Worm (Caenorhabditis elegans) whole organism, mixed stage, embryonic: ENCODE data around the gene R09E10.5.

Experiments
- M03D4.4 ChIP-seq: sonication (generic microtip); optimal IDR thresholded peaks from 2 replicates; lab custom pipeline; 2017; ENCODE audit warnings: mild to moderate bottlenecking, missing genetic modification characterization, missing compliant biosample characterization
- bed-3 ChIP-seq: fragments of 200-800 bp; sonication (Bioruptor generic); optimal IDR thresholded peaks from 3 replicates; lab custom pipeline; 2018; ENCODE audit warnings: mild to moderate bottlenecking, missing genetic modification characterization, moderate library complexity, missing compliant biosample characterization
- blmp-1 ChIP-seq: fragments of 150-350 bp; optimal IDR thresholded peaks from 2 replicates; lab custom pipeline; 2014; ENCODE audit warnings: missing biosample characterization, missing genetic modification characterization
- ceh-39 ChIP-seq: fragments of 150-350 bp; optimal IDR thresholded peaks from 2 replicates; lab custom pipeline; 2014; ENCODE audit warnings: missing biosample characterization, missing genetic modification characterization
- ceh-43 ChIP-seq: fragments of 200-800 bp; sonication (Bioruptor generic); optimal IDR thresholded peaks from 2 replicates; lab custom pipeline; 2018; ENCODE audit warnings: mild to moderate bottlenecking, missing genetic modification characterization, moderate library complexity, missing compliant biosample characterization
- ceh-83 ChIP-seq: fragments of 200-800 bp; sonication (Bioruptor generic); optimal IDR thresholded peaks from 2 replicates; lab custom pipeline; 2018; ENCODE audit warnings: mild to moderate bottlenecking, missing genetic modification characterization, missing compliant biosample characterization
- ces-1 ChIP-seq: fragments of 150-350 bp; optimal IDR thresholded peaks from 2 replicates; lab custom pipeline; 2014; ENCODE audit warnings: missing biosample characterization, missing genetic modification reagents, missing genetic modification characterization
- cnd-1 ChIP-seq: fragments of 200-800 bp; sonication (Bioruptor generic); optimal IDR thresholded peaks from 2 replicates; lab custom pipeline; 2018; ENCODE audit warnings: mild to moderate bottlenecking, missing genetic modification characterization, missing compliant biosample characterization
- drap-1 ChIP-seq: fragments of 200-800 bp; sonication (Bioruptor generic); optimal IDR thresholded peaks from 3 replicates; lab custom pipeline; 2018; ENCODE audit warnings: mild to moderate bottlenecking, missing genetic modification characterization, missing compliant biosample characterization
- elt-1 ChIP-seq: sonication (generic microtip); optimal IDR thresholded peaks from 2 replicates; lab custom pipeline; 2017; ENCODE audit warnings: missing genetic modification characterization, mild to moderate bottlenecking, missing compliant biosample characterization, antibody characterized with exemption, moderate library complexity, borderline replicate concordance; ENCODE audit not compliant: insufficient read depth
- elt-3 ChIP-seq: fragments of 150-350 bp; optimal IDR thresholded peaks from 2 replicates; lab custom pipeline; 2014; ENCODE audit warnings: missing biosample characterization, missing genetic modification characterization
- flh-1 ChIP-seq: fragments of 200-800 bp; sonication (Bioruptor generic); optimal IDR thresholded peaks from 2 replicates; lab custom pipeline; 2018; ENCODE audit warnings: mild to moderate bottlenecking, missing genetic modification characterization, moderate library complexity, missing compliant biosample characterization
- ham-2 ChIP-seq: fragments of 200-800 bp; sonication (Bioruptor generic); optimal IDR thresholded peaks from 2 replicates; lab custom pipeline; 2018; ENCODE audit warnings: mild to moderate bottlenecking, missing genetic modification characterization, missing compliant biosample characterization
- hlh-1 ChIP-seq: fragments of 150-350 bp; optimal IDR thresholded peaks from 2 replicates; lab custom pipeline; 2014; ENCODE audit warnings: missing biosample characterization, missing genetic modification reagents, missing genetic modification characterization
- lin-13 ChIP-seq: fragments of 150-350 bp; optimal IDR thresholded peaks from 2 replicates; lab custom pipeline; 2014; ENCODE audit warnings: missing biosample characterization, missing genetic modification characterization
- lin-32 ChIP-seq: fragments of 200-800 bp; sonication (Bioruptor generic); optimal IDR thresholded peaks from 2 replicates; lab custom pipeline; 2018; ENCODE audit warnings: mild to moderate bottlenecking, missing genetic modification characterization, missing compliant biosample characterization
- lsy-2 ChIP-seq: fragments of 150-350 bp; optimal IDR thresholded peaks from 2 replicates; lab custom pipeline; 2014; ENCODE audit warnings: missing biosample characterization, missing genetic modification characterization
- mab-5 ChIP-seq: fragments of 150-350 bp; optimal IDR thresholded peaks from 2 replicates; lab custom pipeline; 2014; ENCODE audit warnings: missing biosample characterization, missing genetic modification characterization
- mep-1 ChIP-seq: fragments of 150-350 bp; optimal IDR thresholded peaks from 2 replicates; lab custom pipeline; 2017; ENCODE audit warnings: missing biosample characterization, missing genetic modification reagents, missing genetic modification characterization, inconsistent platforms
- mls-2 ChIP-seq: sonication (generic microtip); optimal IDR thresholded peaks from 2 replicates; lab custom pipeline; 2016; ENCODE audit warnings: mild to moderate bottlenecking, missing genetic modification characterization, moderate library complexity, missing compliant biosample characterization
- nhr-12 ChIP-seq: fragments of 150-350 bp; optimal IDR thresholded peaks from 2 replicates; lab custom pipeline; 2014; ENCODE audit warnings: missing biosample characterization, missing genetic modification characterization
- nhr-2 ChIP-seq: fragments of 150-350 bp; optimal IDR thresholded peaks from 2 replicates; lab custom pipeline; 2014; ENCODE audit warnings: missing biosample characterization, missing genetic modification characterization
- nhr-237 ChIP-seq: fragments of 150-350 bp; optimal IDR thresholded peaks from 2 replicates; lab custom pipeline; 2014; ENCODE audit warnings: missing biosample characterization, missing genetic modification characterization
- nhr-28 ChIP-seq: fragments of 150-350 bp; optimal IDR thresholded peaks from 2 replicates; lab custom pipeline; 2014; ENCODE audit warnings: missing biosample characterization, missing genetic modification characterization
- nhr-76 ChIP-seq: sonication (generic microtip); optimal IDR thresholded peaks from 2 replicates; lab custom pipeline; 2017; ENCODE audit warnings: missing biosample characterization, missing genetic modification characterization
- pha-4 ChIP-seq: fragments of 150-350 bp; optimal IDR thresholded peaks from 2 replicates; lab custom pipeline; 2018; ENCODE audit warnings: missing biosample characterization, missing genetic modification reagents, missing genetic modification characterization
- sem-2 ChIP-seq: fragments of 200-800 bp; sonication (Bioruptor generic); optimal IDR thresholded peaks from 2 replicates; lab custom pipeline; 2018; ENCODE audit warnings: mild to moderate bottlenecking, missing genetic modification characterization, missing compliant biosample characterization
- snpc-4 ChIP-seq: fragments of 150-350 bp; optimal IDR thresholded peaks from 2 replicates; lab custom pipeline; 2014; ENCODE audit warnings: missing biosample characterization, missing genetic modification characterization
- sptf-1 ChIP-seq: sonication (generic microtip); optimal IDR thresholded peaks from 2 replicates; lab custom pipeline; 2017; ENCODE audit warnings: mild to moderate bottlenecking, missing genetic modification characterization, moderate library complexity, missing compliant biosample characterization
- tbx-8 ChIP-seq: fragments of 200-800 bp; sonication (Bioruptor generic); optimal IDR thresholded peaks from 2 replicates; lab custom pipeline; 2018; ENCODE audit warnings: mild to moderate bottlenecking, missing genetic modification characterization, moderate library complexity, missing compliant biosample characterization
- unc-120 ChIP-seq: sonication (generic microtip); optimal IDR thresholded peaks from 2 replicates; lab custom pipeline; 2017; ENCODE audit warnings: missing genetic modification characterization, missing compliant biosample characterization; ENCODE audit not compliant: poor library complexity, severe bottlenecking
- unc-39 ChIP-seq: fragments of 150-350 bp; optimal IDR thresholded peaks from 2 replicates; lab custom pipeline; 2014; ENCODE audit warnings: missing biosample characterization, missing genetic modification characterization
- unc-62 ChIP-seq: fragments of 150-350 bp; optimal IDR thresholded peaks from 2 replicates; lab custom pipeline; 2014; ENCODE audit warnings: missing biosample characterization, missing genetic modification reagents, missing genetic modification characterization
- zip-8 ChIP-seq: fragments of 150-350 bp; optimal IDR thresholded peaks from 2 replicates; lab custom pipeline; 2014; ENCODE audit warnings: missing biosample characterization, missing genetic modification characterization
- ztf-11 ChIP-seq: fragments of 150-350 bp; optimal IDR thresholded peaks from 2 replicates; lab custom pipeline; 2014; ENCODE audit warnings: missing biosample characterization, missing genetic modification characterization

The R09E10.5 gene

DNA sequence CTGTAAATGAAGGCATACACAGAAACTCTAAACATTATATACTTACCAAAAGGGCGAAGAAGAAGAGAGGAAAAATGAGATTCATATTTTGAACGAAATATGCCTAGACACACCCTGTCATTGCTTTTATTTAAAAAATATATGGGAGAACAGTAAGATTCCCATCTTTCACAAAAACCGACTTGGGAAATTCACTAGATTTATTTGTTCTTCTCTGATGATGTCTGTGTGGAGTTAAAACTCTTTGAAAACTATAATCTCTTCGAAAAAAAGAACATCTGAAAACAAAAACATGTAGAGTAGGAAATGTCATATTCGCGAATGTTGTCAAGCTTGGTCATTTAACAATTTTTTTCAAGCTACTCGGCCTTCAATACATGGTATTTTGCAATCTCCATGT, 8.2 kb upstream of the R09E10.5 start, which contains the start of gene R09E10.8:
R09E10.8 (minus strand) TSS at position 101 of the 400 bp plus-strand sequence.
- TF ChIP-seq ham-2 (no peak), unc-62 (no peak), nhr-28 (tag; lab: Kevin White, UChicago) (no peak), mab-5 (tag; lab: Kevin White, UChicago) (no peak), bed-3 (GFP tag; lab: Kevin White, UChicago) (no peak), nhr-76 (no peak), M03D4.4 (no peak), sptf-1 (no peak), ceh-43 (GFP tag; lab: Kevin White, UChicago) (no peak)

- TF ChIP-seq nhr-2 (tag; lab: Kevin White, UChicago) (no peak), unc-62 (no peak), hlh-1 (tag; lab: Kevin White, UChicago) (no peak), lin-13 (tag; lab: Kevin White, UChicago) (no peak), unc-120 (tag; lab: Kevin White, UChicago) (no peak), unc-39 (tag; lab: Kevin White, UChicago) (no peak), flh-1 (GFP tag; lab: Kevin White, UChicago) (no peak), M03D4.4 (no peak), elt-1 (tag; lab: Kevin White, UChicago) (no peak), elt-3 (tag; lab: Kevin White, UChicago) (no peak), lin-32 (no peak), lsy-2 (no peak), ces-1 (no peak), ceh-39 (tag; lab: Kevin White, UChicago) (no peak), blmp-1 (tag; lab: Kevin White, UChicago) (no peak), zip-8 (tag; lab: Kevin White, UChicago) (no peak), mls-2 (tag; lab: Kevin White, UChicago) (no peak), tbx-8 (no peak), sptf-1 (no peak)
- TF ChIP-seq, all 35 proteins: peak for 0
Observed at ce11 chrIV:10304383-10304782, 2.3 kb upstream of the R09E10.5 start.

- TF ChIP-seq sem-2 (GFP tag; lab: Kevin White, UChicago) (no peak), unc-62 (no peak), nhr-28 (tag; lab: Kevin White, UChicago) (no peak), elt-1 (tag; lab: Kevin White, UChicago) (no peak), ztf-11 (tag; lab: Kevin White, UChicago) (no peak), zip-8 (tag; lab: Kevin White, UChicago) (no peak), pha-4 (tag; lab: Kevin White, UChicago) (no peak), bed-3 (GFP tag; lab: Kevin White, UChicago) (no peak), nhr-2 (tag; lab: Kevin White, UChicago) (no peak), mab-5 (tag; lab: Kevin White, UChicago) (no peak), cnd-1 (no peak), mep-1 (tag; lab: Kevin White, UChicago) (no peak), ceh-83 (GFP tag; lab: Kevin White, UChicago) (no peak), nhr-237 (tag; lab: Kevin White, UChicago) (no peak), blmp-1 (tag; lab: Kevin White, UChicago) (no peak), mls-2 (tag; lab: Kevin White, UChicago) (no peak), flh-1 (GFP tag; lab: Kevin White, UChicago) (no peak), ham-2 (no peak), tbx-8 (no peak)
Observed at ce11 chrIV:10296036-10296435, 6.1 kb downstream of the R09E10.5 start.

ce11 chrIV:10295084-10295483, 7.0 kb downstream of the R09E10.5 start, which contains the start of gene R09E10.13:
Gene R09E10.13, minus strand, starts transcription at chrIV:10295144.
- TF ChIP-seq ceh-39 (tag; lab: Kevin White, UChicago): no peak
- no peak for TF ChIP-seq snpc-4 (tag; lab: Kevin White, UChicago)
- TF ChIP-seq unc-62: no peak
- no peak for TF ChIP-seq mls-2 (tag; lab: Kevin White, UChicago)
- no peak for TF ChIP-seq drap-1 (GFP tag; lab: Kevin White, UChicago)
- no peak for TF ChIP-seq mep-1 (tag; lab: Kevin White, UChicago)
- no peak for TF ChIP-seq elt-1 (tag; lab: Kevin White, UChicago)
- no peak for TF ChIP-seq hlh-1 (tag; lab: Kevin White, UChicago)
- no peak for TF ChIP-seq blmp-1 (tag; lab: Kevin White, UChicago)
- no peak for TF ChIP-seq zip-8 (tag; lab: Kevin White, UChicago)
- TF ChIP-seq tbx-8: no peak
- TF ChIP-seq nhr-12 (tag; lab: Kevin White, UChicago): no peak
- no peak for TF ChIP-seq lin-32
- TF ChIP-seq nhr-237 (tag; lab: Kevin White, UChicago): no peak
- TF ChIP-seq nhr-76: no peak
